ENCODE assay signal across 4 worm cellular contexts in genomic region chrV:15873762-15874161, ce11.
TF ChIP-seq lines count a peak whose summit lies in the region.

No protein-coding gene starts in this region.

TF ChIP-seq in whole organism, L2 larva, 48 proteins besides CTCF, POLR2A, EP300 and RAD21 (continued from another document):
- TF ChIP-seq crh-2 (tag; optimal IDR thresholded peaks at IDR 0.05; lab: Kevin White, UChicago) = peak; percentile 62
- no peak for TF ChIP-seq zag-1 (tag; optimal IDR thresholded peaks at IDR 0.05; lab: Kevin White, UChicago)
- no peak for TF ChIP-seq mbf-1 (tag; optimal IDR thresholded peaks at IDR 0.05; lab: Kevin White, UChicago)
- TF ChIP-seq elt-3 (tag; optimal IDR thresholded peaks at IDR 0.05; lab: Kevin White, UChicago) = no peak
- peak; percentile 78 for TF ChIP-seq unc-55 (GFP tag; optimal IDR thresholded peaks at IDR 0.05; lab: Kevin White, UChicago)
- TF ChIP-seq nhr-77 (tag; optimal IDR thresholded peaks at IDR 0.05; lab: Kevin White, UChicago) = no peak
- peak; percentile 80 for TF ChIP-seq lin-11 (tag; optimal IDR thresholded peaks at IDR 0.05; lab: Kevin White, UChicago)
- TF ChIP-seq lsy-2 (tag; optimal IDR thresholded peaks at IDR 0.05; lab: Kevin White, UChicago) = peak in 1 of 2 experiments; percentile 51
- peak; percentile 66 for TF ChIP-seq lin-13 (GFP tag; optimal IDR thresholded peaks at IDR 0.05; lab: Kevin White, UChicago)
- peak; percentile 5 for TF ChIP-seq nhr-237 (tag; optimal IDR thresholded peaks at IDR 0.05; lab: Kevin White, UChicago)
- TF ChIP-seq R02D3.7 (tag; optimal IDR thresholded peaks at IDR 0.05; lab: Kevin White, UChicago) = no peak
- no peak for TF ChIP-seq dmd-4 (tag; optimal IDR thresholded peaks at IDR 0.05; lab: Kevin White, UChicago)
- TF ChIP-seq sma-9 (GFP tag; optimal IDR thresholded peaks at IDR 0.05; lab: Kevin White, UChicago) = peak; percentile 85
- no peak for TF ChIP-seq sma-9 (tag; optimal IDR thresholded peaks at IDR 0.05; lab: Kevin White, UChicago)
- TF ChIP-seq F13H6.1 (tag; optimal IDR thresholded peaks at IDR 0.05; lab: Kevin White, UChicago) = peak; percentile 70
- TF ChIP-seq ceh-82 (tag; optimal IDR thresholded peaks at IDR 0.05; lab: Kevin White, UChicago) = peak; percentile 71
- TF ChIP-seq Y55F3AM.14 (GFP tag; optimal IDR thresholded peaks at IDR 0.05; lab: Kevin White, UChicago) = peak; percentile 90
- peak; percentile 29 for TF ChIP-seq nhr-6 (tag; optimal IDR thresholded peaks at IDR 0.05; lab: Kevin White, UChicago)
- no peak for TF ChIP-seq nhr-11 (tag; optimal IDR thresholded peaks at IDR 0.05; lab: Kevin White, UChicago)
- peak; percentile 8 for TF ChIP-seq blmp-1 (tag; optimal IDR thresholded peaks at IDR 0.05; lab: Kevin White, UChicago; ENCODE audit: insufficient read depth)
- no peak for TF ChIP-seq mab-5 (tag; optimal IDR thresholded peaks at IDR 0.05; lab: Kevin White, UChicago)
- no peak for TF ChIP-seq lin-39 (tag; optimal IDR thresholded peaks at IDR 0.05; lab: Kevin White, UChicago)
- TF ChIP-seq ceh-16 (tag; optimal IDR thresholded peaks at IDR 0.05; lab: Kevin White, UChicago) = no peak
- peak; percentile 73 for TF ChIP-seq nhr-21 (tag; optimal IDR thresholded peaks at IDR 0.05; lab: Kevin White, UChicago)
- no peak for TF ChIP-seq nhr-23 (tag; optimal IDR thresholded peaks at IDR 0.05; lab: Kevin White, UChicago)

TF ChIP-seq in whole organism, L4 larva, 104 proteins besides CTCF, POLR2A, EP300 and RAD21 (continued from another document and continues in another):
- TF ChIP-seq lin-15B (tag; optimal IDR thresholded peaks at IDR 0.05; lab: Kevin White, UChicago) = no peak
- TF ChIP-seq lin-29 (GFP tag; IDR thresholded peaks at IDR 0.05; lab: Robert Waterston, UW) = peak; percentile 84
- TF ChIP-seq zip-11 (GFP tag; IDR thresholded peaks at IDR 0.05; lab: Robert Waterston, UW) = peak; percentile 85
- TF ChIP-seq ceh-82 (tag; optimal IDR thresholded peaks at IDR 0.05; lab: Kevin White, UChicago) = no peak
- TF ChIP-seq nhr-237 (tag; optimal IDR thresholded peaks at IDR 0.05; lab: Kevin White, UChicago) = no peak
- TF ChIP-seq skn-1 (tag; optimal IDR thresholded peaks at IDR 0.05; lab: Kevin White, UChicago) = no peak
- TF ChIP-seq nhr-48 (tag; optimal IDR thresholded peaks at IDR 0.05; lab: Kevin White, UChicago) = peak; percentile 86
- no peak for TF ChIP-seq dve-1 (tag; optimal IDR thresholded peaks at IDR 0.05; lab: Kevin White, UChicago; ENCODE audit: insufficient read depth)
- peak; percentile 89 for TF ChIP-seq mxl-3 (GFP tag; optimal IDR thresholded peaks at IDR 0.05; lab: Kevin White, UChicago)
- peak; percentile 80 for TF ChIP-seq ztf-7 (tag; optimal IDR thresholded peaks at IDR 0.05; lab: Kevin White, UChicago)
- TF ChIP-seq ceh-62 (tag; optimal IDR thresholded peaks at IDR 0.05; lab: Kevin White, UChicago) = no peak
- peak; percentile 47 for TF ChIP-seq lin-13 (GFP tag; optimal IDR thresholded peaks at IDR 0.05; lab: Kevin White, UChicago)
- TF ChIP-seq F10B5.3 (tag; optimal IDR thresholded peaks at IDR 0.05; lab: Kevin White, UChicago) = peak; percentile 79
- TF ChIP-seq zfp-3 (GFP tag; conservative IDR thresholded peaks at IDR 0.05; lab: Robert Waterston, UW) = peak; percentile 77
- no peak; the same call in 1 of the 2 replicates for TF ChIP-seq set-16 (GFP tag; IDR thresholded peaks at IDR 0.05; lab: Robert Waterston, UW)
- peak; percentile 92 for TF ChIP-seq ctbp-1 (GFP tag; IDR thresholded peaks at IDR 0.05; lab: Robert Waterston, UW)
- no peak for TF ChIP-seq cey-2 (tag; optimal IDR thresholded peaks at IDR 0.05; lab: Kevin White, UChicago; ENCODE audit: borderline replicate concordance, insufficient read depth)
- TF ChIP-seq arid-1 (GFP tag; conservative IDR thresholded peaks at IDR 0.05; lab: Robert Waterston, UW) = peak; percentile 97
- TF ChIP-seq attf-4 (tag; optimal IDR thresholded peaks at IDR 0.05; lab: Kevin White, UChicago) = no peak
- no peak for TF ChIP-seq mep-1 (tag; optimal IDR thresholded peaks at IDR 0.05; lab: Kevin White, UChicago)
- no peak for TF ChIP-seq nhr-102 (tag; optimal IDR thresholded peaks at IDR 0.05; lab: Kevin White, UChicago)
- peak; percentile 27 for TF ChIP-seq nhr-10 (tag; optimal IDR thresholded peaks at IDR 0.05; lab: Kevin White, UChicago)
- no peak for TF ChIP-seq egl-27 (tag; optimal IDR thresholded peaks at IDR 0.05; lab: Kevin White, UChicago)
- TF ChIP-seq spr-3 (GFP tag; optimal IDR thresholded peaks at IDR 0.05; lab: Kevin White, UChicago) = peak; percentile 91
- no peak for TF ChIP-seq unc-62 (GFP tag; optimal IDR thresholded peaks at IDR 0.05 in 1 of 2; lab: Kevin White, UChicago)
- peak; percentile 54 for TF ChIP-seq unc-62 (tag; optimal IDR thresholded peaks at IDR 0.05; lab: Kevin White, UChicago)
- peak; percentile 91 for TF ChIP-seq php-3 (GFP tag; IDR thresholded peaks at IDR 0.05; lab: Robert Waterston, UW)
- peak; percentile 89 for TF ChIP-seq F49E8.2 (tag; optimal IDR thresholded peaks at IDR 0.05; lab: Kevin White, UChicago; ENCODE audit: borderline replicate concordance)
- peak; percentile 90 for TF ChIP-seq duxl-1 (tag; optimal IDR thresholded peaks at IDR 0.05; lab: Kevin White, UChicago; ENCODE audit: poor library complexity)
- peak; percentile 98 for TF ChIP-seq hmg-1.1 (GFP tag; IDR thresholded peaks at IDR 0.05; lab: Robert Waterston, UW)
- TF ChIP-seq daf-16 (GFP tag; optimal IDR thresholded peaks at IDR 0.05; lab: Kevin White, UChicago) = peak; percentile 75 to 97
- peak; percentile 79 for TF ChIP-seq daf-16 (tag; optimal IDR thresholded peaks at IDR 0.05; lab: Kevin White, UChicago)
- peak; percentile 99 for TF ChIP-seq F44E2.7 (GFP tag; IDR thresholded peaks at IDR 0.05; lab: Robert Waterston, UW)
- TF ChIP-seq snpc-1.2 (GFP tag; IDR thresholded peaks at IDR 0.05; lab: Robert Waterston, UW) = peak; percentile 92
- TF ChIP-seq T26A8.4 (GFP tag; IDR thresholded peaks at IDR 0.05; lab: Robert Waterston, UW) = peak; percentile 94
- no peak for TF ChIP-seq ama-1 (optimal IDR thresholded peaks at IDR 0.05; lab: Kevin White, UChicago)
- TF ChIP-seq nhr-6 (tag; optimal IDR thresholded peaks at IDR 0.05; lab: Kevin White, UChicago) = peak; percentile 14

TF ChIP-seq in whole organism, late embryonic, 69 proteins besides CTCF, POLR2A, EP300 and RAD21 (continued from another document and continues in another):
- TF ChIP-seq nhr-232 (tag; optimal IDR thresholded peaks at IDR 0.05; lab: Kevin White, UChicago) (peak; percentile 99), C38D4.7 (GFP tag; optimal IDR thresholded peaks at IDR 0.05; lab: Kevin White, UChicago) (peak; percentile 98), pha-2 (tag; optimal IDR thresholded peaks at IDR 0.05; lab: Kevin White, UChicago) (peak; percentile 97), zip-5 (tag; optimal IDR thresholded peaks at IDR 0.05; lab: Kevin White, UChicago) (peak; percentile 94), fkh-10 (GFP tag; optimal IDR thresholded peaks at IDR 0.05; lab: Kevin White, UChicago) (peak; percentile 76), hlh-6 (tag; optimal IDR thresholded peaks at IDR 0.05; lab: Kevin White, UChicago) (peak; percentile 99), ttx-3 (tag; optimal IDR thresholded peaks at IDR 0.05; lab: Kevin White, UChicago) (peak; percentile 99), tbx-7 (tag; optimal IDR thresholded peaks at IDR 0.05; lab: Kevin White, UChicago) (peak; percentile 82), eyg-1 (tag; optimal IDR thresholded peaks at IDR 0.05; lab: Kevin White, UChicago) (peak; percentile 99), Y22D7AL.16 (tag; optimal IDR thresholded peaks at IDR 0.05; lab: Kevin White, UChicago) (peak; percentile 99), ceh-14 (tag; optimal IDR thresholded peaks at IDR 0.05; lab: Kevin White, UChicago) (peak; percentile 99), lin-11 (tag; optimal IDR thresholded peaks at IDR 0.05; lab: Kevin White, UChicago) (peak; percentile 97), ceh-30 (tag; optimal IDR thresholded peaks at IDR 0.05; lab: Kevin White, UChicago) (peak; percentile 87), ceh-22 (tag; optimal IDR thresholded peaks at IDR 0.05; lab: Kevin White, UChicago) (peak; percentile 55), ceh-18 (tag; optimal IDR thresholded peaks at IDR 0.05; lab: Kevin White, UChicago) (peak; percentile 96), sox-2 (GFP tag; IDR thresholded peaks at IDR 0.05; lab: Robert Waterston, UW) (peak; percentile 98), sox-4 (tag; optimal IDR thresholded peaks at IDR 0.05; lab: Kevin White, UChicago) (peak; percentile 99), pag-3 (tag; optimal IDR thresholded peaks at IDR 0.05; lab: Kevin White, UChicago; ENCODE audit: borderline replicate concordance) (peak; percentile 96), pax-1 (tag; optimal IDR thresholded peaks at IDR 0.05; lab: Kevin White, UChicago) (no peak), unc-42 (tag; optimal IDR thresholded peaks at IDR 0.05; lab: Kevin White, UChicago) (peak; percentile 86), T23F11.4 (GFP tag; optimal IDR thresholded peaks at IDR 0.05; lab: Kevin White, UChicago) (peak; percentile 99), lim-6 (tag; optimal IDR thresholded peaks at IDR 0.05; lab: Kevin White, UChicago) (peak; percentile 97), elt-4 (tag; optimal IDR thresholded peaks at IDR 0.05; lab: Kevin White, UChicago) (peak; percentile 97), ceh-24 (tag; optimal IDR thresholded peaks at IDR 0.05; lab: Kevin White, UChicago) (peak; percentile 99), ama-1 (optimal IDR thresholded peaks at IDR 0.05; lab: Kevin White, UChicago) (no peak), C08G9.2 (tag; optimal IDR thresholded peaks at IDR 0.05; lab: Kevin White, UChicago) (peak; percentile 97), dmd-4 (tag; optimal IDR thresholded peaks at IDR 0.05; lab: Kevin White, UChicago; ENCODE audit: borderline replicate concordance) (peak; percentile 98), madf-2 (tag; optimal IDR thresholded peaks at IDR 0.05; lab: Kevin White, UChicago) (peak; percentile 98), tbx-2 (tag; optimal IDR thresholded peaks at IDR 0.05; lab: Kevin White, UChicago) (peak; percentile 98), ahr-1 (tag; optimal IDR thresholded peaks at IDR 0.05; lab: Kevin White, UChicago) (peak; percentile 98), fax-1 (tag; optimal IDR thresholded peaks at IDR 0.05; lab: Kevin White, UChicago) (peak; percentile 96), ceh-6 (GFP tag; optimal IDR thresholded peaks at IDR 0.05; lab: Kevin White, UChicago) (peak; percentile 99), ceh-9 (tag; optimal IDR thresholded peaks at IDR 0.05; lab: Kevin White, UChicago) (peak; percentile 98), rnt-1 (tag; optimal IDR thresholded peaks at IDR 0.05; lab: Kevin White, UChicago) (peak; percentile 98), hlh-30 (tag; optimal IDR thresholded peaks at IDR 0.05; lab: Kevin White, UChicago; ENCODE audit: insufficient read depth) (peak; percentile 90), che-1 (tag; optimal IDR thresholded peaks at IDR 0.05; lab: Kevin White, UChicago) (peak; percentile 98), pha-4 (tag; optimal IDR thresholded peaks at IDR 0.05; lab: Kevin White, UChicago) (no peak), unc-86 (tag; optimal IDR thresholded peaks at IDR 0.05; lab: Kevin White, UChicago) (peak; percentile 99), nfya-1 (tag; optimal IDR thresholded peaks at IDR 0.05; lab: Kevin White, UChicago) (peak; percentile 90)

TF ChIP-seq in whole organism, mixed stage, embryonic, 35 proteins besides CTCF, POLR2A, EP300 and RAD21 (continued from another document):
- peak; percentile 52 for TF ChIP-seq lsy-2 (tag; optimal IDR thresholded peaks at IDR 0.05; lab: Kevin White, UChicago)
- no peak for TF ChIP-seq mab-5 (tag; optimal IDR thresholded peaks at IDR 0.05; lab: Kevin White, UChicago)
- TF ChIP-seq nhr-237 (tag; optimal IDR thresholded peaks at IDR 0.05; lab: Kevin White, UChicago) = peak; percentile 63
- peak; percentile 98 for TF ChIP-seq flh-1 (GFP tag; optimal IDR thresholded peaks at IDR 0.05; lab: Kevin White, UChicago)
- peak; percentile 98 for TF ChIP-seq ceh-43 (GFP tag; optimal IDR thresholded peaks at IDR 0.05; lab: Kevin White, UChicago)
- peak; percentile 99 for TF ChIP-seq sptf-1 (tag; optimal IDR thresholded peaks at IDR 0.05; lab: Kevin White, UChicago)
- peak; percentile 99 for TF ChIP-seq tbx-8 (GFP tag; optimal IDR thresholded peaks at IDR 0.05; lab: Kevin White, UChicago)
TF ChIP-seq in whole organism, mixed stage, embryonic: peak in this region for 29.
